Fruit fly (Drosophila melanogaster) S2 (cell line): ENCODE results near the gene CG18599.

ENCODE experiments used
- CG8478 ChIP-seq: fragments of >200 bp; optimal IDR thresholded peaks from 2 replicates; lab custom pipeline; 2018
- CTCF ChIP-seq, 2 experiments: fragments of >200 bp; optimal IDR thresholded peaks; 2 replicates each; lab custom pipeline; 2018

dm6 chr3R:18266665-18267064 is 924 bp upstream of the CG18599 start:
- TF ChIP-seq CTCF (optimal IDR thresholded peaks at IDR 0.05; lab: Kevin White, UChicago), result no peak
- no peak for TF ChIP-seq CG8478 (lab: Kevin White, UChicago)
